Fruit fly (Drosophila melanogaster) whole organism, pupa: Measurements from ENCODE around the gene CG34417.

ENCODE experiments used
- CG10348 ChIP-seq: fragments of 200-800 bp; sonication (Bioruptor generic); IDR thresholded peaks from 2 replicates; pipeline ENCODE4 v1.3.6; 2022; ENCODE audit warnings: missing biosample characterization, missing genetic modification characterization
- CG15710 ChIP-seq: fragments of 200-800 bp; sonication (Bioruptor generic); optimal IDR thresholded peaks from 2 replicates; lab custom pipeline; 2018; ENCODE audit warnings: missing biosample characterization, mild to moderate bottlenecking, missing genetic modification characterization, moderate library complexity
- CG32121 ChIP-seq: fragments of 200-800 bp; sonication (Bioruptor generic); IDR thresholded peaks from 2 replicates; pipeline ENCODE4 v1.3.6; 2022; ENCODE audit warnings: missing biosample characterization, missing genetic modification characterization
- gl ChIP-seq: fragments of 200-800 bp; sonication (Bioruptor generic); optimal IDR thresholded peaks from 2 replicates; lab custom pipeline; 2018; ENCODE audit warnings: missing biosample characterization, mild to moderate bottlenecking, missing genetic modification characterization

DNA sequence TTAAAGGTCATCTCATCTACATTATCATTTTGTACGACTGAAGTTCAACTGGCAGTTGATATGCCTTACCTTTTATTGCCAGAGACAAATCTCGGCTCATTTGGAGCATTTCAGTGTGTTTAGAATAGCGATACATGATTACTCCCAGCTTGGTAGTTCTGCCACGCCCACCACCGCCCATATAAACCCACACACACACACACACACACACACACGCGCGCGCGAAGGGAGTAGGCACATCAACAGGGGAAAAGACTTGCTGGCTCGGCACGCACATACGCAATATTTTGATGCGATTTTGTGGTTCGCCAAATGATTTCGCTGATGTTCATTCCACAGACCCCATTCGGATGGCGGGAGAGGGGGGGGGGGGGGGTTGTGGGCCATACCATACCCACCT lies 27.4 kb upstream of the CG34417 start:
- no peak for TF ChIP-seq CG10348 (GFP tag; lab: Robert Waterston, UW)
- no peak for TF ChIP-seq CG32121 (GFP tag; lab: Robert Waterston, UW)
- no peak for TF ChIP-seq CG15710
- no peak for TF ChIP-seq gl (tag; lab: Kevin White, UChicago)
